Worm (Caenorhabditis elegans): ENCODE results near the gene sec-24.2.

sec-24.2 gene

ce11 chrIV:12360742-12361195 is at the start of gene sec-24.2:
TSS of gene sec-24.2 (minus strand) at chrIV:12360792.
- no peak for TF ChIP-seq W03F9.2 (tag; optimal IDR thresholded peaks at IDR 0.05)
- TF ChIP-seq him-1 (tag; optimal IDR thresholded peaks at IDR 0.05), result no peak
- TF ChIP-seq dao-5 (tag; optimal IDR thresholded peaks at IDR 0.05), result no peak

- no peak for TF ChIP-seq dao-5 (tag; optimal IDR thresholded peaks at IDR 0.05)
- no peak for TF ChIP-seq W03F9.2 (tag; optimal IDR thresholded peaks at IDR 0.05)
- TF ChIP-seq him-1 (tag; optimal IDR thresholded peaks at IDR 0.05), result no peak
Observed at ce11 chrIV:12410167-12410566, 49.6 kb upstream of the sec-24.2 start, which contains the start of gene acl-13. TSS of gene acl-13 (plus strand) at chrIV:12410467.

- TF ChIP-seq him-1 (tag; optimal IDR thresholded peaks at IDR 0.05), result no peak
- TF ChIP-seq W03F9.2 (tag; optimal IDR thresholded peaks at IDR 0.05), result no peak
- TF ChIP-seq dao-5 (tag; optimal IDR thresholded peaks at IDR 0.05), result no peak
Observed at ce11 chrIV:12408625-12409024, 48.0 kb upstream of the sec-24.2 start, which contains the start of gene dsb-1. TSS of gene dsb-1 (plus strand) at chrIV:12408925.

- TF ChIP-seq W03F9.2 (tag; optimal IDR thresholded peaks at IDR 0.05), result peak; percentile 94
- TF ChIP-seq dao-5 (tag; optimal IDR thresholded peaks at IDR 0.05), result no peak
Observed at ce11 chrIV:12404137-12404536, 43.5 kb upstream of the sec-24.2 start, which contains the start of gene gex-3. TSS of gene gex-3 (plus strand) at chrIV:12404431.

ce11 chrIV:12403440-12403839 is 42.8 kb upstream of the sec-24.2 start:
- TF ChIP-seq him-1 (tag; optimal IDR thresholded peaks at IDR 0.05), result no peak
- TF ChIP-seq dao-5 (tag; optimal IDR thresholded peaks at IDR 0.05), result no peak
- TF ChIP-seq W03F9.2 (tag; optimal IDR thresholded peaks at IDR 0.05), result no peak

ce11 chrIV:12399983-12400382 is 39.4 kb upstream of the sec-24.2 start:
- TF ChIP-seq dao-5 (tag; optimal IDR thresholded peaks at IDR 0.05), result no peak
- TF ChIP-seq W03F9.2 (tag; optimal IDR thresholded peaks at IDR 0.05), result no peak
- no peak for TF ChIP-seq him-1 (tag; optimal IDR thresholded peaks at IDR 0.05)

ce11 chrIV:12398437-12398836 is 37.8 kb upstream of the sec-24.2 start, which contains the start of gene acs-20:
TSS of gene acs-20 (minus strand) at chrIV:12398706.
- TF ChIP-seq dao-5 (tag; optimal IDR thresholded peaks at IDR 0.05) (no peak), W03F9.2 (tag; optimal IDR thresholded peaks at IDR 0.05) (no peak)

- TF ChIP-seq him-1 (tag; optimal IDR thresholded peaks at IDR 0.05) (no peak), dao-5 (tag; optimal IDR thresholded peaks at IDR 0.05) (no peak), W03F9.2 (tag; optimal IDR thresholded peaks at IDR 0.05) (no peak)
Observed at ce11 chrIV:12396645-12397258, 36.2 kb upstream of the sec-24.2 start.

ce11 chrIV:12391003-12391637 is 30.5 kb upstream of the sec-24.2 start, which contains the start of the genes rps-23 and dpm-3:
TSS of gene rps-23 (minus strand) at chrIV:12391053.
TSS of gene dpm-3 (plus strand) at chrIV:12391587.
- peak; percentile 87 for TF ChIP-seq him-1 (tag; optimal IDR thresholded peaks at IDR 0.05)
- TF ChIP-seq W03F9.2 (tag; optimal IDR thresholded peaks at IDR 0.05), result peak; percentile 94
- TF ChIP-seq dao-5 (tag; optimal IDR thresholded peaks at IDR 0.05), result no peak

- no peak for TF ChIP-seq him-1 (tag; optimal IDR thresholded peaks at IDR 0.05)
- no peak for TF ChIP-seq dao-5 (tag; optimal IDR thresholded peaks at IDR 0.05)
- TF ChIP-seq W03F9.2 (tag; optimal IDR thresholded peaks at IDR 0.05), result no peak
Observed at ce11 chrIV:12389951-12390350, 29.4 kb upstream of the sec-24.2 start, which contains the start of gene spe-45. TSS of gene spe-45 (minus strand) at chrIV:12390095.

ce11 chrIV:12385061-12385460 is 24.5 kb upstream of the sec-24.2 start, which contains the start of gene F28D1.6:
TSS of gene F28D1.6 (minus strand) at chrIV:12385161.
- no peak for TF ChIP-seq him-1 (tag; optimal IDR thresholded peaks at IDR 0.05)
- no peak for TF ChIP-seq W03F9.2 (tag; optimal IDR thresholded peaks at IDR 0.05)
- TF ChIP-seq dao-5 (tag; optimal IDR thresholded peaks at IDR 0.05), result no peak

- TF ChIP-seq dao-5 (tag; optimal IDR thresholded peaks at IDR 0.05) (no peak), him-1 (tag; optimal IDR thresholded peaks at IDR 0.05) (no peak), W03F9.2 (tag; optimal IDR thresholded peaks at IDR 0.05) (no peak)
Observed at ce11 chrIV:12382864-12383263, 22.3 kb upstream of the sec-24.2 start, which contains the start of gene thn-2. TSS of gene thn-2 (plus strand) at chrIV:12383170.

- TF ChIP-seq W03F9.2 (tag; optimal IDR thresholded peaks at IDR 0.05) (no peak), him-1 (tag; optimal IDR thresholded peaks at IDR 0.05) (no peak), dao-5 (tag; optimal IDR thresholded peaks at IDR 0.05) (no peak)
Observed at ce11 chrIV:12379784-12380183, 19.2 kb upstream of the sec-24.2 start, which contains the start of gene thn-1. TSS of gene thn-1 (plus strand) at chrIV:12380084.

- TF ChIP-seq him-1 (tag; optimal IDR thresholded peaks at IDR 0.05) (no peak), W03F9.2 (tag; optimal IDR thresholded peaks at IDR 0.05) (no peak), dao-5 (tag; optimal IDR thresholded peaks at IDR 0.05) (no peak)
Observed at ce11 chrIV:12378919-12379318, 18.3 kb upstream of the sec-24.2 start.
